Worm (Caenorhabditis elegans) whole organism, young adult: Measurements from ENCODE around the gene nhr-205.

Experiments used
- F23B12.7 ChIP-seq: sonication (generic microtip); optimal IDR thresholded peaks from 2 replicates; lab custom pipeline; 2017; ENCODE audit warnings: missing genetic modification characterization, mild to moderate bottlenecking, missing compliant biosample characterization, antibody characterized with exemption, moderate library complexity; ENCODE audit not compliant: insufficient read depth
- F33H1.4 ChIP-seq: fragments of 200-800 bp; sonication (Bioruptor generic); IDR thresholded peaks from 2 replicates; pipeline ENCODE4 v1.3.6; 2022; ENCODE audit warnings: missing genetic modification reagents, missing genetic modification characterization, missing compliant biosample characterization
- F39B2.1 ChIP-seq: fragments of 200-800 bp; sonication (Bioruptor generic); IDR thresholded peaks from 2 replicates; pipeline ENCODE4 v1.3.6; 2022; ENCODE audit warnings: missing genetic modification reagents, missing genetic modification characterization, missing compliant biosample characterization
- F55B11.4 ChIP-seq: sonication (generic microtip); optimal IDR thresholded peaks from 2 replicates; lab custom pipeline; 2016; ENCODE audit warnings: missing compliant biosample characterization, missing genetic modification characterization, borderline replicate concordance; ENCODE audit not compliant: insufficient read depth
- F57C9.4 ChIP-seq: sonication (generic microtip); optimal IDR thresholded peaks from 2 replicates; lab custom pipeline; 2017; ENCODE audit warnings: mild to moderate bottlenecking, missing genetic modification characterization, missing compliant biosample characterization
- K11D2.4 ChIP-seq: fragments of 200-800 bp; sonication (Bioruptor generic); IDR thresholded peaks from 2 replicates; pipeline ENCODE4 v1.3.6; 2022; ENCODE audit warnings: missing genetic modification reagents, missing genetic modification characterization, missing compliant biosample characterization
- K12H6.12 ChIP-seq: fragments of 200-800 bp; sonication (Bioruptor generic); optimal IDR thresholded peaks from 2 replicates; lab custom pipeline; 2018; ENCODE audit warnings: mild to moderate bottlenecking, missing genetic modification characterization, missing compliant biosample characterization
- T07F8.4 ChIP-seq: sonication (generic microtip); optimal IDR thresholded peaks from 2 replicates; lab custom pipeline; 2016; ENCODE audit warnings: mild to moderate bottlenecking, missing genetic modification characterization, moderate library complexity, missing compliant biosample characterization
- T26A5.8 ChIP-seq: sonication (generic microtip); optimal IDR thresholded peaks from 2 replicates; lab custom pipeline; 2016; ENCODE audit warnings: missing genetic modification characterization, missing compliant biosample characterization
- atf-7 ChIP-seq: sonication (generic microtip); optimal IDR thresholded peaks from 2 replicates; lab custom pipeline; 2017; ENCODE audit warnings: mild to moderate bottlenecking, missing genetic modification characterization, missing compliant biosample characterization
- athp-1 ChIP-seq: sonication (generic microtip); optimal IDR thresholded peaks from 2 replicates; lab custom pipeline; 2017; ENCODE audit warnings: mild to moderate bottlenecking, missing genetic modification characterization, missing compliant biosample characterization
- attf-5 ChIP-seq: fragments of 200-800 bp; sonication (Bioruptor generic); optimal IDR thresholded peaks from 2 replicates; lab custom pipeline; 2018; ENCODE audit warnings: mild to moderate bottlenecking, missing genetic modification characterization, missing compliant biosample characterization
- cebp-2 ChIP-seq: fragments of 200-800 bp; sonication (Bioruptor generic); IDR thresholded peaks from 2 replicates; pipeline ENCODE4 v1.3.6; 2022; ENCODE audit warnings: missing genetic modification characterization, missing compliant biosample characterization
- dpff-1 ChIP-seq: sonication (generic microtip); optimal IDR thresholded peaks from 2 replicates; lab custom pipeline; 2017; ENCODE audit warnings: mild to moderate bottlenecking, missing genetic modification characterization, missing compliant biosample characterization
- gei-17 ChIP-seq: fragments of 200-800 bp; sonication (Bioruptor generic); optimal IDR thresholded peaks from 2 replicates; lab custom pipeline; 2018; ENCODE audit warnings: mild to moderate bottlenecking, missing genetic modification characterization, missing compliant biosample characterization
- him-1 ChIP-seq: sonication (generic microtip); optimal IDR thresholded peaks from 2 replicates; lab custom pipeline; 2016; ENCODE audit warnings: missing genotype, missing genetic modification reagents, missing genetic modification characterization, missing compliant biosample characterization
- hmg-20 ChIP-seq: fragments of 200-800 bp; sonication (Bioruptor generic); IDR thresholded peaks from 2 replicates; pipeline ENCODE4 v1.3.6; 2022; ENCODE audit warnings: missing genetic modification reagents, missing genetic modification characterization, missing compliant biosample characterization
- hsf-1 ChIP-seq: fragments of 200-800 bp; sonication (Bioruptor generic); IDR thresholded peaks from 2 replicates; pipeline ENCODE4 v1.3.6; 2022; ENCODE audit warnings: missing genetic modification reagents, missing genetic modification characterization, missing compliant biosample characterization
- let-526 ChIP-seq: fragments of 200-800 bp; sonication (Bioruptor generic); IDR thresholded peaks from 2 replicates; pipeline ENCODE4 v1.3.6; 2022; ENCODE audit warnings: missing genetic modification reagents, missing genetic modification characterization, missing compliant biosample characterization
- lin-54 ChIP-seq: fragments of 200-800 bp; sonication (Bioruptor generic); optimal IDR thresholded peaks from 2 replicates; lab custom pipeline; 2018; ENCODE audit warnings: mild to moderate bottlenecking, missing genetic modification characterization, missing compliant biosample characterization
- madf-10 ChIP-seq: sonication (generic microtip); optimal IDR thresholded peaks from 2 replicates; lab custom pipeline; 2016; ENCODE audit warnings: mild to moderate bottlenecking, missing genetic modification characterization, missing compliant biosample characterization
- nfya-2 ChIP-seq: fragments of 200-800 bp; sonication (Bioruptor generic); IDR thresholded peaks from 2 replicates; pipeline ENCODE4 v1.3.6; 2022; ENCODE audit warnings: missing genetic modification reagents, missing genetic modification characterization, missing compliant biosample characterization
- nfyb-1 ChIP-seq: fragments of 200-800 bp; sonication (Bioruptor generic); IDR thresholded peaks from 2 replicates; pipeline ENCODE4 v1.3.6; 2022; ENCODE audit warnings: missing genetic modification reagents, missing genetic modification characterization, missing compliant biosample characterization
- nhr-120 ChIP-seq: fragments of 200-800 bp; sonication (Bioruptor generic); IDR thresholded peaks from 2 replicates; pipeline ENCODE4 v1.3.6; 2022; ENCODE audit warnings: missing genetic modification characterization, missing compliant biosample characterization
- nhr-27 ChIP-seq: fragments of 200-800 bp; sonication (Bioruptor generic); optimal IDR thresholded peaks from 2 replicates; lab custom pipeline; 2018; ENCODE audit warnings: mild to moderate bottlenecking, missing genetic modification characterization, moderate library complexity, missing compliant biosample characterization
- nhr-80 ChIP-seq: sonication (generic microtip); optimal IDR thresholded peaks from 2 replicates; lab custom pipeline; 2016; ENCODE audit warnings: missing genetic modification characterization, missing compliant biosample characterization
- nhr-90 ChIP-seq: sonication (generic microtip); optimal IDR thresholded peaks from 2 replicates; lab custom pipeline; 2016; ENCODE audit warnings: missing genotype, mild to moderate bottlenecking, missing genetic modification characterization, missing compliant biosample characterization
- rcor-1 ChIP-seq: fragments of 200-800 bp; sonication (Bioruptor generic); IDR thresholded peaks from 2 replicates; pipeline ENCODE4 v1.3.6; 2022; ENCODE audit warnings: missing genetic modification reagents, missing genetic modification characterization, missing compliant biosample characterization
- snpc-1.3 ChIP-seq: sonication (generic microtip); optimal IDR thresholded peaks from 2 replicates; lab custom pipeline; 2017; ENCODE audit warnings: missing genetic modification characterization, mild to moderate bottlenecking, missing compliant biosample characterization, antibody characterized with exemption, moderate library complexity, missing genotype, missing genetic modification reagents; ENCODE audit not compliant: insufficient read depth
- snpc-4 ChIP-seq, 5 experiments: fragments of 150-350 bp in 1 of 5; sonication (generic microtip) in 4 of 5; optimal IDR thresholded peaks; 2 replicates each; lab custom pipeline; 2014 to 2018; ENCODE audit warnings: missing genetic modification characterization in 5 of 5, missing biosample characterization in 3 of 5, antibody characterized with exemption in 2 of 5, mild to moderate bottlenecking in 2 of 5, missing compliant biosample characterization in 2 of 5, missing genotype in 2 of 5, moderate library complexity in 2 of 5, missing genetic modification reagents in 1 of 5
- somi-1 ChIP-seq: fragments of 200-800 bp; sonication (Bioruptor generic); optimal IDR thresholded peaks from 2 replicates; lab custom pipeline; 2018; ENCODE audit warnings: mild to moderate bottlenecking, missing genetic modification characterization, missing compliant biosample characterization
- unc-62 ChIP-seq: fragments of 150-350 bp; optimal IDR thresholded peaks from 2 replicates; lab custom pipeline; 2014; ENCODE audit warnings: missing biosample characterization, missing genetic modification reagents, missing genetic modification characterization
- xnd-1 ChIP-seq: sonication (generic microtip); optimal IDR thresholded peaks from 2 replicates; lab custom pipeline; 2016; ENCODE audit warnings: missing genotype, missing genetic modification reagents, missing genetic modification characterization, missing compliant biosample characterization
- ztf-18 ChIP-seq: sonication (generic microtip); optimal IDR thresholded peaks from 2 replicates; lab custom pipeline; 2016; ENCODE audit warnings: missing genotype, mild to moderate bottlenecking, missing genetic modification characterization, missing compliant biosample characterization
- ztf-25 ChIP-seq: fragments of 200-800 bp; sonication (Bioruptor generic); IDR thresholded peaks from 2 replicates; pipeline ENCODE4 v1.3.6; 2022; ENCODE audit warnings: missing genetic modification reagents, missing genetic modification characterization, missing compliant biosample characterization
- ztf-28 ChIP-seq: fragments of 200-800 bp; sonication (Bioruptor generic); IDR thresholded peaks from 2 replicates; pipeline ENCODE4 v1.3.6; 2022; ENCODE audit warnings: missing genetic modification reagents, missing genetic modification characterization, missing compliant biosample characterization
- ztf-3 ChIP-seq: fragments of 200-800 bp; sonication (Bioruptor generic); optimal IDR thresholded peaks from 2 replicates; lab custom pipeline; 2018; ENCODE audit warnings: mild to moderate bottlenecking, missing genetic modification characterization, missing compliant biosample characterization

Gene nhr-205

DNA sequence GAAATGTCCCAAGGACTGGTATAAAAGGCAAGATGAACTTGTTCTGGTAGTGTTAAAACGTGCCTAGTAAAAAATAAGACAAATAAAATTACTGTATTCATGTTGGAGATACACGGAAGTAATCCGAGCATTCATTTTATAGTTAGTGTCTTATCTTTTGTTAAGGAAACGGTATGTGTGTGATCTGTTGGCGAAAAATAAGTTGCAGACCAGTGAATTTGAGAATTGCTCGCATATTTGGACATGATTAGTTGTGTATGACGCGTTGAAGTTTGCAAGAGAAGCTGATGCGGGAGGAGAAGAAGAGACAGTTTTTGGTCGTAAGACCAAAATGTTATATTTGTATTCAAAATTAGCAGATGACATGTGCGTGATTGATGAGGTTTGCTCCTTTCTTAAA lies 20.3 kb upstream of the nhr-205 start, which contains the start of gene C08B6.14:
Gene C08B6.14 (minus strand): TSS at position 101 of the 400 bp plus-strand sequence.
- TF ChIP-seq ztf-28 (GFP tag; lab: Robert Waterston, UW) (no peak), unc-62 (no peak), snpc-1.3 (tag; lab: Kevin White, UChicago) (no peak), nfyb-1 (GFP tag; lab: Robert Waterston, UW) (no peak), xnd-1 (tag; lab: Kevin White, UChicago) (no peak), athp-1 (tag; lab: Kevin White, UChicago) (no peak), hmg-20 (GFP tag; lab: Robert Waterston, UW) (no peak), K11D2.4 (GFP tag; lab: Robert Waterston, UW) (no peak), ztf-18 (tag; lab: Kevin White, UChicago) (no peak), snpc-4 (GFP tag; optimal IDR thresholded peaks at IDR 0.05; lab: Kevin White, UChicago) (no peak), snpc-4 (tag; optimal IDR thresholded peaks at IDR 0.05; lab: Kevin White, UChicago) (no peak), T07F8.4 (no peak), rcor-1 (GFP tag; lab: Robert Waterston, UW) (no peak), ztf-3 (no peak)

DNA sequence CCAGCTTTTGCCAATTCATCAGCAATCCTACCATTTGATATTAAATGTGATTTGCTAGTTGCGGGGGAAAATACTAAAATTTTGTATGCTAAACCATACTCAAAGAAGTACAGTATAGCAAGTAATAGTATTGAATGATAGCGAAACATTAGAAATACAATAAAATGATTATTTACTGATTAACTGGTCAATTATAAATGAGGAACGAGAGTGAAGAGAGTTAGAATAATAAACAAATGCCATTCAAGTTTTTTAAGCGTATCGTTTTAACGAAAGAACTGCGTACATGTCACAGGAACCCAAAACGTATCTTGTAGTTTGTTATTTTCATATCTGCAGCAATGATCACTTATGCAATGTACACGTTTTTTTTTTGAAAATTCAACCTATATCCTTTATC lies 16.9 kb upstream of the nhr-205 start, which contains the start of gene ugt-47:
Gene ugt-47 (minus strand): TSS at position 169 of the 400 bp plus-strand sequence.
- TF ChIP-seq nfya-2 = no peak
- no peak for TF ChIP-seq F57C9.4 (tag; lab: Kevin White, UChicago)
- peak; percentile 14 for TF ChIP-seq unc-62
- TF ChIP-seq hsf-1 (GFP tag; lab: Robert Waterston, UW) = no peak
- no peak for TF ChIP-seq K12H6.12 (tag; lab: Kevin White, UChicago)
- peak; percentile 52 for TF ChIP-seq nhr-80 (tag; lab: Kevin White, UChicago)
- TF ChIP-seq, all 124 proteins: peak for 2

ce11 chrV:10096932-10097331 lies 15.4 kb upstream of the nhr-205 start:
- no peak for TF ChIP-seq madf-10 (tag; lab: Kevin White, UChicago)
- TF ChIP-seq F33H1.4 (GFP tag; lab: Robert Waterston, UW) = no peak
- TF ChIP-seq nhr-80 (tag; lab: Kevin White, UChicago) = peak; percentile 62
- no peak for TF ChIP-seq nhr-120 (GFP tag; lab: Robert Waterston, UW)

DNA sequence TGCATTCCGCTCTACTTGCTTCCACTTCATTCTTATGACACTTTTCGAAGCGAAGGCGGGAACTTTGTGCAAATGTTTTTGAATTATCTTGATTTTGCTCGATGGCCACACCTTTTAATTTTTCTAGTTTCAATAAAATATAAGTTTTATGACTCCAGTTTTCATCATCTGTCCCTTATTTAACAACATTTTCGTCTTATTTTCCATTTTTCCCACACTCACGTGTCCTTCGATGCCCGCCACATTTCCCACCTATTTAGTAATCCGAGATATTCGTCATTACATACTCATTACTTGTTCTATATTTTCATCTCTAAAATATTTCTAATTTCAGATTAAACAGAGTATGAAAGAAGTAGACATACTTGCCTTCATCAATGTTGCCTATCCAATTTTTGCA lies 12.8 kb upstream of the nhr-205 start, which contains the start of gene srd-49:
Gene srd-49 (plus strand): TSS at position 301 of the 400 bp plus-strand sequence.
- TF ChIP-seq nhr-80 (tag; lab: Kevin White, UChicago) (no peak), attf-5 (GFP tag; lab: Kevin White, UChicago) (no peak), somi-1 (GFP tag; lab: Kevin White, UChicago) (no peak), dpff-1 (tag; lab: Kevin White, UChicago) (no peak), nhr-120 (GFP tag; lab: Robert Waterston, UW) (no peak), T26A5.8 (tag; lab: Kevin White, UChicago) (no peak), F23B12.7 (tag; lab: Kevin White, UChicago) (no peak), atf-7 (tag; lab: Kevin White, UChicago) (no peak), nhr-90 (tag; lab: Kevin White, UChicago) (no peak), lin-54 (GFP tag; lab: Kevin White, UChicago) (no peak), let-526 (GFP tag; lab: Robert Waterston, UW) (no peak), F55B11.4 (tag; lab: Kevin White, UChicago) (no peak), cebp-2 (GFP tag; lab: Robert Waterston, UW) (no peak), ztf-25 (GFP tag; lab: Robert Waterston, UW) (no peak), nhr-27 (tag; lab: Kevin White, UChicago) (no peak), him-1 (no peak), gei-17 (GFP tag; lab: Kevin White, UChicago) (no peak), F39B2.1 (no peak)
